Fruit fly (Drosophila melanogaster) whole organism, embryonic: ENCODE measurements around the gene CG32625.

Experiments
- ATbp ChIP-seq: fragments of 200-800 bp; sonication (Bioruptor generic); optimal IDR thresholded peaks from 2 replicates; lab custom pipeline; 2017; ENCODE audit warnings: missing biosample characterization, mild to moderate bottlenecking, missing genetic modification characterization, missing genetic modification reagents
- Bgb ChIP-seq: fragments of 200-800 bp; sonication (Bioruptor generic); IDR thresholded peaks from 2 replicates; pipeline ENCODE4 v1.3.6; 2022; ENCODE audit warnings: missing biosample characterization, missing genetic modification characterization; ENCODE audit not compliant: partially characterized antibody
- CG1024 ChIP-seq: fragments of 200-800 bp; sonication (Bioruptor generic); IDR thresholded peaks from 2 replicates; pipeline ENCODE4 v1.3.6; 2022; ENCODE audit warnings: missing biosample characterization, missing genetic modification characterization
- CG10267 ChIP-seq: fragments of 200-800 bp; sonication (Bioruptor generic); optimal IDR thresholded peaks from 2 replicates; lab custom pipeline; 2018; ENCODE audit warnings: missing biosample characterization, mild to moderate bottlenecking, missing genetic modification characterization, moderate library complexity
- CG10654 ChIP-seq: fragments of 200-800 bp; sonication (Bioruptor generic); optimal IDR thresholded peaks from 2 replicates; lab custom pipeline; 2016; ENCODE audit warnings: missing biosample characterization, missing genetic modification characterization
- CG12391 ChIP-seq: fragments of 200-800 bp; sonication (Bioruptor generic); optimal IDR thresholded peaks from 3 replicates; lab custom pipeline; 2018; ENCODE audit warnings: missing biosample characterization, mild to moderate bottlenecking, missing genetic modification characterization, moderate library complexity
- CG12659 ChIP-seq: fragments of 200-800 bp; sonication (Bioruptor generic); optimal IDR thresholded peaks from 3 replicates; lab custom pipeline; 2017; ENCODE audit warnings: mild to moderate bottlenecking, missing biosample characterization, missing genetic modification reagents, missing genetic modification characterization
- CG15011 ChIP-seq: fragments of 200-800 bp; sonication (Bioruptor generic); optimal IDR thresholded peaks from 3 replicates; lab custom pipeline; 2018; ENCODE audit warnings: missing biosample characterization, mild to moderate bottlenecking, missing genetic modification characterization
- CG1647 ChIP-seq: fragments of 200-800 bp; sonication (Bioruptor generic); optimal IDR thresholded peaks from 3 replicates; lab custom pipeline; 2016; ENCODE audit warnings: missing biosample characterization, missing genetic modification characterization
- CG16779 ChIP-seq: fragments of 200-800 bp; sonication (Bioruptor generic); IDR thresholded peaks from 2 replicates; pipeline ENCODE4 v1.3.6; 2022; ENCODE audit warnings: missing biosample characterization, missing genetic modification characterization
- CG17186 ChIP-seq: fragments of 200-800 bp; sonication (Bioruptor generic); optimal IDR thresholded peaks from 3 replicates; lab custom pipeline; 2017; ENCODE audit warnings: missing biosample characterization, missing genetic modification reagents, missing genetic modification characterization
- CG1792 ChIP-seq: fragments of 200-800 bp; sonication (Bioruptor generic); optimal IDR thresholded peaks from 2 replicates; lab custom pipeline; 2016; ENCODE audit warnings: missing biosample characterization, missing genetic modification characterization
- CG30020 ChIP-seq: fragments of 200-800 bp; optimal IDR thresholded peaks from 2 replicates; lab custom pipeline; 2019; ENCODE audit warnings: missing biosample characterization, mild to moderate bottlenecking, missing genetic modification characterization, moderate library complexity
- CG31388 ChIP-seq: fragments of 200-800 bp; sonication (Bioruptor generic); optimal IDR thresholded peaks from 2 replicates; lab custom pipeline; 2016; ENCODE audit warnings: missing biosample characterization, missing genetic modification characterization
- CG33557 ChIP-seq: fragments of 200-800 bp; sonication (Bioruptor generic); optimal IDR thresholded peaks from 2 replicates; lab custom pipeline; 2019; ENCODE audit warnings: missing biosample characterization, mild to moderate bottlenecking, missing genetic modification characterization, moderate library complexity
- CG3407 ChIP-seq: fragments of 200-800 bp; sonication (Bioruptor generic); optimal IDR thresholded peaks from 2 replicates; lab custom pipeline; 2018; ENCODE audit warnings: missing biosample characterization, mild to moderate bottlenecking, missing genetic modification characterization
- CG4617 ChIP-seq: fragments of 200-800 bp; sonication (Bioruptor generic); optimal IDR thresholded peaks from 3 replicates; lab custom pipeline; 2016; ENCODE audit warnings: missing biosample characterization, missing genetic modification characterization, borderline replicate concordance
- CG4707 ChIP-seq: fragments of 200-800 bp; sonication (Bioruptor generic); optimal IDR thresholded peaks from 2 replicates; lab custom pipeline; 2018; ENCODE audit warnings: missing biosample characterization, mild to moderate bottlenecking, missing genetic modification characterization, moderate library complexity
- CG5245 ChIP-seq: fragments of 200-800 bp; sonication (Bioruptor generic); optimal IDR thresholded peaks from 3 replicates; lab custom pipeline; 2016; ENCODE audit warnings: missing biosample characterization, missing genetic modification characterization
- CG5953 ChIP-seq: fragments of 200-800 bp; sonication (Bioruptor generic); IDR thresholded peaks from 2 replicates; pipeline ENCODE4 v1.3.6; 2022; ENCODE audit warnings: missing biosample characterization, missing genetic modification characterization
- CG6813 ChIP-seq: fragments of 200-800 bp; sonication (Bioruptor generic); optimal IDR thresholded peaks from 2 replicates; lab custom pipeline; 2017; ENCODE audit warnings: missing biosample characterization, missing genetic modification characterization, mild to moderate bottlenecking, moderate library complexity, missing genetic modification reagents
- CG8089 ChIP-seq: fragments of 200-800 bp; sonication (Bioruptor generic); optimal IDR thresholded peaks from 3 replicates; lab custom pipeline; 2016; ENCODE audit warnings: missing biosample characterization, missing genetic modification characterization
- CG8924 ChIP-seq: fragments of 200-800 bp; optimal IDR thresholded peaks from 3 replicates; lab custom pipeline; 2019; ENCODE audit warnings: missing biosample characterization, mild to moderate bottlenecking, missing genetic modification characterization, moderate library complexity
- CrebB ChIP-seq: fragments of 200-800 bp; sonication (Bioruptor generic); optimal IDR thresholded peaks from 3 replicates; lab custom pipeline; 2018; ENCODE audit warnings: missing biosample characterization, mild to moderate bottlenecking, missing genetic modification characterization
- E2f2 ChIP-seq: fragments of 200-800 bp; sonication (Bioruptor generic); IDR thresholded peaks from 2 replicates; pipeline ENCODE4 v1.3.6; 2022; ENCODE audit warnings: missing biosample characterization, missing genetic modification characterization
- Fer3 ChIP-seq: fragments of 200-800 bp; sonication (Bioruptor generic); optimal IDR thresholded peaks from 2 replicates; lab custom pipeline; 2018; ENCODE audit warnings: missing biosample characterization, mild to moderate bottlenecking, missing genetic modification characterization, moderate library complexity
- Optix ChIP-seq: fragments of 200-800 bp; sonication (Bioruptor generic); IDR thresholded peaks from 3 replicates; pipeline ENCODE4 v1.3.6; 2022; ENCODE audit warnings: missing biosample characterization, missing genetic modification characterization
- Rfx ChIP-seq: fragments of 200-800 bp; sonication (Bioruptor generic); IDR thresholded peaks from 2 replicates; pipeline ENCODE4 v1.3.6; 2022; ENCODE audit warnings: missing biosample characterization, missing genetic modification characterization
- Taf1 ChIP-seq: fragments of 200-800 bp; sonication (Bioruptor generic); IDR thresholded peaks from 2 replicates; pipeline ENCODE4 v1.3.6; 2022; ENCODE audit warnings: missing biosample characterization, missing genetic modification characterization
- bbx ChIP-seq: fragments of 200-800 bp; sonication (Bioruptor generic); IDR thresholded peaks from 2 replicates; pipeline ENCODE4 v1.3.6; 2022; ENCODE audit warnings: missing biosample characterization, missing genetic modification characterization; ENCODE audit not compliant: partially characterized antibody
- cad ChIP-seq: fragments of >200 bp; optimal IDR thresholded peaks from 2 replicates; lab custom pipeline; 2017; ENCODE audit warnings: missing biosample characterization, missing genetic modification characterization
- chif ChIP-seq, 2 experiments: fragments of 200-800 bp; sonication (Bioruptor generic); optimal IDR thresholded peaks; 3 replicates each; lab custom pipeline; 2016; ENCODE audit warnings: missing biosample characterization in 2 of 2, missing genetic modification characterization in 2 of 2
- crp ChIP-seq, 2 experiments: fragments of 200-800 bp; sonication (Bioruptor generic); optimal IDR thresholded peaks; 2 replicates in 1 of 2; 3 replicates in 1 of 2; lab custom pipeline; 2017; ENCODE audit warnings: missing biosample characterization in 2 of 2, missing genetic modification characterization in 2 of 2, mild to moderate bottlenecking in 1 of 2, moderate library complexity in 1 of 2
- eve ChIP-seq, 2 experiments: fragments of >200 bp; optimal IDR thresholded peaks; 2 replicates each; lab custom pipeline; 2017; ENCODE audit warnings: missing biosample characterization in 2 of 2, missing genetic modification characterization in 2 of 2
- gem ChIP-seq: fragments of 200-800 bp; sonication (Bioruptor generic); optimal IDR thresholded peaks from 2 replicates; lab custom pipeline; 2019; ENCODE audit warnings: missing biosample characterization, mild to moderate bottlenecking, missing genetic modification characterization, moderate library complexity
- gt ChIP-seq: fragments of 200-800 bp; sonication (Bioruptor generic); IDR thresholded peaks from 2 replicates; pipeline ENCODE4 v1.3.6; 2022; ENCODE audit warnings: missing biosample characterization, missing genetic modification characterization
- hb ChIP-seq: fragments of 200-800 bp; sonication (Bioruptor generic); IDR thresholded peaks from 3 replicates; pipeline ENCODE4 v1.3.6; 2022; ENCODE audit warnings: missing biosample characterization, missing genetic modification characterization; ENCODE audit not compliant: partially characterized antibody
- mirr ChIP-seq: fragments of 200-800 bp; sonication (Bioruptor generic); optimal IDR thresholded peaks from 3 replicates; lab custom pipeline; 2018; ENCODE audit warnings: missing biosample characterization, mild to moderate bottlenecking, missing genetic modification characterization
- nau ChIP-seq: fragments of 200-800 bp; sonication (Bioruptor generic); optimal IDR thresholded peaks from 3 replicates; lab custom pipeline; 2017; ENCODE audit warnings: missing biosample characterization, mild to moderate bottlenecking, missing genetic modification characterization, missing genetic modification reagents
- nmo ChIP-seq: fragments of 200-800 bp; sonication (Bioruptor generic); optimal IDR thresholded peaks from 2 replicates; lab custom pipeline; 2018; ENCODE audit warnings: missing biosample characterization, mild to moderate bottlenecking, missing genetic modification characterization, moderate library complexity
- pita ChIP-seq: fragments of 200-800 bp; sonication (Bioruptor generic); optimal IDR thresholded peaks from 2 replicates; lab custom pipeline; 2017; ENCODE audit warnings: missing biosample characterization, mild to moderate bottlenecking, missing genetic modification characterization
- row ChIP-seq: fragments of 200-800 bp; sonication (Bioruptor generic); IDR thresholded peaks from 3 replicates; pipeline ENCODE4 v1.3.6; 2022; ENCODE audit warnings: missing biosample characterization, missing genetic modification characterization
- tio ChIP-seq: fragments of 200-800 bp; sonication (Bioruptor generic); optimal IDR thresholded peaks from 2 replicates; lab custom pipeline; 2017; ENCODE audit warnings: missing biosample characterization, missing genetic modification characterization, inconsistent platforms
- tll ChIP-seq, 2 experiments: fragments of 200-800 bp in 1 of 2; fragments of >200 bp in 1 of 2; sonication (Bioruptor generic) in 1 of 2; optimal IDR thresholded peaks; 2 replicates each; lab custom pipeline; 2017 to 2019; ENCODE audit warnings: missing biosample characterization in 2 of 2, missing genetic modification characterization in 2 of 2, mild to moderate bottlenecking in 1 of 2, moderate library complexity in 1 of 2
- trem ChIP-seq: fragments of 200-800 bp; optimal IDR thresholded peaks from 3 replicates; lab custom pipeline; 2019; ENCODE audit warnings: missing biosample characterization, mild to moderate bottlenecking, missing genetic modification characterization, moderate library complexity
- vvl ChIP-seq: fragments of 200-800 bp; sonication (Bioruptor generic); IDR thresholded peaks from 2 replicates; pipeline ENCODE4 v1.3.6; 2022; ENCODE audit warnings: missing biosample characterization, missing genetic modification characterization
- wek ChIP-seq: fragments of 200-800 bp; sonication (Bioruptor generic); optimal IDR thresholded peaks from 3 replicates; lab custom pipeline; 2018; ENCODE audit warnings: missing biosample characterization, mild to moderate bottlenecking, missing genetic modification characterization, moderate library complexity
- zfh1 ChIP-seq: fragments of 200-800 bp; sonication (Bioruptor generic); IDR thresholded peaks from 3 replicates; pipeline ENCODE4 v1.3.6; 2022; ENCODE audit warnings: missing biosample characterization, missing genetic modification characterization

The CG32625 gene

DNA sequence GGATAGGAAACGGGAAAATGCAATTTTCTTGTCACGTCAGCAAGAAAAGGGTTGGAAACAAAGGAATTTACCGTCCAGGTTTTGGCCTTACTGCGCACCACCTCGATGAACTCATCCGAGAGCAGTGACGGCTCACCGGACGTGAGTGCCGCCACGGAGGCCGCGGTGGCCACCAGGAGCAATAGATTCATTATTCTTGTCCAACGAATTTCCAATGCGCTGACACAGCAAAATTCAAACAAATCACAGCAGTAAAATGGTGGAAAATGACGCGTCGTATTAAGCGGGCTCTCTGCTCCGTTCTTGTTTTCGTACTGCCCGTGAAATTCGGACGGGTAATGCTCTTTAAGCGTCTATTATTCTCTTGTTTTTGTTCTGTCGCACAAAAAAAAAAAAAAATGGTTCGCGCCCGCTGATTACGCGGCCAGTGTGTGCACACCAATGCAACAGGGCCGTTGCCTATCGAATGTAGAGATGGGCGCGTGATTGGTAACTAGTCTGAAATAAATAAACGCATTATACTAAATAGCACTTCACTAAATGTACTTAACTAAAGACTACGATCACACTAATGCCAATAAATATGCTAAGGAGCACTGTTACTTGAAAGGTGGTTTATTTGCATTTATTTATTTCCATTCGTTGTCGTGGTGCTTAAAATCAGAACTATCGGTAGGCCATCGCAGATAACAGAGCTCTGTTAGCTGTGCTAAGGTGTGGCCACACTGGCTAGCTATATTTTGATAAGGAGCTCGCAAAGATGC, 25.3 kb upstream of the CG32625 start, which contains the start of the genes CtsB and amrt (continued):
- TF ChIP-seq CG1024 (GFP tag; lab: Robert Waterston, UW), result no peak
- no peak for TF ChIP-seq mirr (GFP tag; lab: Kevin White, UChicago)
- peak; percentile 71; the same call in 1 of the 2 replicates for TF ChIP-seq Rfx
- no peak for TF ChIP-seq CG16779 (GFP tag; lab: Robert Waterston, UW)
- peak; percentile 53 for TF ChIP-seq E2f2 (GFP tag; lab: Robert Waterston, UW)
- TF ChIP-seq CG8089 (GFP tag; lab: Kevin White, UChicago), result peak; percentile 46
- no peak for TF ChIP-seq tio (GFP tag; lab: Kevin White, UChicago)
- TF ChIP-seq Bgb (GFP tag; lab: Robert Waterston, UW), result peak; percentile 78
- TF ChIP-seq bbx (GFP tag; lab: Robert Waterston, UW), result peak; percentile 72
- TF ChIP-seq hb (GFP tag; lab: Robert Waterston, UW), result peak; percentile 78
- TF ChIP-seq CG10654, result no peak
- TF ChIP-seq CG15011, result no peak
- peak; percentile 56 for TF ChIP-seq CG12391 (tag; lab: Kevin White, UChicago)
- TF ChIP-seq vvl (GFP tag; lab: Robert Waterston, UW), result 0 out of 2 replicates have a peak, but pooled peaks have one; percentile 5
- peak; percentile 71 for TF ChIP-seq CG12659
- no peak for TF ChIP-seq Optix
- TF ChIP-seq CG5953, result no peak
- peak; percentile 42 for TF ChIP-seq CG1792 (GFP tag; lab: Kevin White, UChicago)
- peak; percentile 57 for TF ChIP-seq CG30020
- no peak for TF ChIP-seq wek (GFP tag; lab: Kevin White, UChicago)
- no peak for TF ChIP-seq CG4707
- TF ChIP-seq chif (GFP tag; optimal IDR thresholded peaks at IDR 0.05; lab: Kevin White, UChicago), result peak; percentile 23 to 33
- TF ChIP-seq CG31388, result no peak
- TF ChIP-seq CG6813 (GFP tag; lab: Kevin White, UChicago), result no peak
- TF ChIP-seq nau, result no peak
- peak; percentile 20 for TF ChIP-seq CG1647 (GFP tag; lab: Kevin White, UChicago)
- peak; percentile 76 for TF ChIP-seq nmo (GFP tag; lab: Kevin White, UChicago)
- no peak for TF ChIP-seq CrebB (tag; lab: Kevin White, UChicago)
- TF ChIP-seq Fer3 (tag; lab: Kevin White, UChicago), result peak; percentile 26
- peak; percentile 44 for TF ChIP-seq trem
- no peak for TF ChIP-seq Taf1 (GFP tag; lab: Robert Waterston, UW)
- no peak for TF ChIP-seq ATbp (GFP tag; lab: Kevin White, UChicago)
- TF ChIP-seq CG33557 (GFP tag; lab: Kevin White, UChicago), result peak; percentile 36
- TF ChIP-seq CG8924 (tag; lab: Kevin White, UChicago), result peak; percentile 42
- TF ChIP-seq row (GFP tag; lab: Robert Waterston, UW), result peak; percentile 94
- no peak for TF ChIP-seq zfh1 (GFP tag; lab: Robert Waterston, UW)
- no peak for TF ChIP-seq cad (GFP tag; lab: Kevin White, UChicago)
- TF ChIP-seq CG10267 (tag; lab: Kevin White, UChicago), result peak; percentile 26
- peak in 1 of 2 experiments; percentile 87 for TF ChIP-seq tll (GFP tag; optimal IDR thresholded peaks at IDR 0.05; lab: Kevin White, UChicago)
- TF ChIP-seq gem, result peak; percentile 47
- TF ChIP-seq pita (GFP tag; lab: Kevin White, UChicago), result no peak
- TF ChIP-seq CG4617, result peak; percentile 55
- TF ChIP-seq CG5245 (GFP tag; lab: Kevin White, UChicago), result no peak
- TF ChIP-seq gt, result no peak
- TF ChIP-seq eve (GFP tag; optimal IDR thresholded peaks at IDR 0.05; lab: Kevin White, UChicago), result peak in 1 of 2 experiments; percentile 11
- TF ChIP-seq CG3407 (GFP tag; lab: Kevin White, UChicago), result no peak
- TF ChIP-seq crp (GFP tag; optimal IDR thresholded peaks at IDR 0.05; lab: Kevin White, UChicago), result peak in 1 of 2 experiments; percentile 65
- TF ChIP-seq CG17186 (GFP tag; lab: Kevin White, UChicago), result peak; percentile 95
